Fruit fly (Drosophila melanogaster) whole organism, embryonic: Measurements from ENCODE around the gene CG32161.

Experiments used
- Abd-B ChIP-seq: fragments of 200-800 bp; sonication (Bioruptor generic); optimal IDR thresholded peaks from 2 replicates; lab custom pipeline; 2018; ENCODE audit warnings: missing biosample characterization, mild to moderate bottlenecking, missing genetic modification characterization, moderate library complexity
- Bteb2 ChIP-seq: fragments of 200-800 bp; sonication (Bioruptor generic); optimal IDR thresholded peaks from 2 replicates; lab custom pipeline; 2016; ENCODE audit warnings: missing biosample characterization, missing genetic modification characterization
- CG10431 ChIP-seq: fragments of 200-800 bp; sonication (Bioruptor generic); optimal IDR thresholded peaks from 3 replicates; lab custom pipeline; 2018; ENCODE audit warnings: missing biosample characterization, mild to moderate bottlenecking, missing genetic modification characterization
- CG11398 ChIP-seq: fragments of 200-800 bp; sonication (Bioruptor generic); optimal IDR thresholded peaks from 2 replicates; lab custom pipeline; 2016; ENCODE audit warnings: missing biosample characterization, missing genetic modification characterization
- CG12104 ChIP-seq: fragments of 200-800 bp; sonication (Bioruptor generic); optimal IDR thresholded peaks from 3 replicates; lab custom pipeline; 2016; ENCODE audit warnings: missing biosample characterization, missing genetic modification characterization
- CG12769 ChIP-seq: fragments of 200-800 bp; sonication (Bioruptor generic); optimal IDR thresholded peaks from 2 replicates; lab custom pipeline; 2019; ENCODE audit warnings: missing biosample characterization, mild to moderate bottlenecking, missing genetic modification characterization, moderate library complexity
- CG14014 ChIP-seq: fragments of 200-800 bp; sonication (Bioruptor generic); IDR thresholded peaks from 2 replicates; pipeline ENCODE4 v1.3.6; 2022; ENCODE audit warnings: missing biosample characterization, missing genetic modification characterization
- CG15011 ChIP-seq: fragments of 200-800 bp; sonication (Bioruptor generic); optimal IDR thresholded peaks from 3 replicates; lab custom pipeline; 2018; ENCODE audit warnings: missing biosample characterization, mild to moderate bottlenecking, missing genetic modification characterization
- CG18262 ChIP-seq: fragments of 200-800 bp; optimal IDR thresholded peaks from 3 replicates; lab custom pipeline; 2019; ENCODE audit warnings: missing biosample characterization, mild to moderate bottlenecking, missing genetic modification characterization, moderate library complexity
- CG18599 ChIP-seq: fragments of 200-800 bp; sonication (Bioruptor generic); optimal IDR thresholded peaks from 3 replicates; lab custom pipeline; 2017; ENCODE audit warnings: missing biosample characterization, missing genetic modification characterization, mild to moderate bottlenecking, moderate library complexity, missing genetic modification reagents
- CG2889 ChIP-seq: fragments of 200-800 bp; sonication (Bioruptor generic); IDR thresholded peaks from 3 replicates; pipeline ENCODE4 v1.3.6; 2022; ENCODE audit warnings: missing biosample characterization, missing genetic modification characterization
- CG32532 ChIP-seq: fragments of 200-800 bp; sonication (Bioruptor generic); IDR thresholded peaks from 2 replicates; pipeline ENCODE4 v1.3.6; 2022; ENCODE audit warnings: missing biosample characterization, missing genetic modification characterization
- CG4820 ChIP-seq: fragments of 200-800 bp; sonication (Bioruptor generic); optimal IDR thresholded peaks from 3 replicates; lab custom pipeline; 2016; ENCODE audit warnings: missing biosample characterization, missing genetic modification characterization
- CG6272 ChIP-seq: fragments of 200-800 bp; sonication (Bioruptor generic); IDR thresholded peaks from 2 replicates; pipeline ENCODE4 v1.3.6; 2022; ENCODE audit warnings: missing biosample characterization, missing genetic modification characterization
- CG6765 ChIP-seq: fragments of 200-800 bp; sonication (Bioruptor generic); optimal IDR thresholded peaks from 3 replicates; lab custom pipeline; 2017; ENCODE audit warnings: missing biosample characterization, mild to moderate bottlenecking, missing genetic modification characterization
- CG7271 ChIP-seq: fragments of 200-800 bp; sonication (Bioruptor generic); optimal IDR thresholded peaks from 2 replicates; lab custom pipeline; 2018; ENCODE audit warnings: missing biosample characterization, mild to moderate bottlenecking, missing genetic modification characterization, moderate library complexity
- CG7786 ChIP-seq: fragments of 200-800 bp; sonication (Bioruptor generic); optimal IDR thresholded peaks from 2 replicates; lab custom pipeline; 2016; ENCODE audit warnings: missing biosample characterization, missing genetic modification characterization
- CG8388 ChIP-seq: fragments of 200-800 bp; sonication (Bioruptor generic); optimal IDR thresholded peaks from 2 replicates; lab custom pipeline; 2019; ENCODE audit warnings: missing biosample characterization, mild to moderate bottlenecking, missing genetic modification characterization, moderate library complexity
- CG8765 ChIP-seq: fragments of 200-800 bp; sonication (Bioruptor generic); IDR thresholded peaks from 2 replicates; pipeline ENCODE4 v1.3.6; 2022; ENCODE audit warnings: missing biosample characterization, missing genetic modification characterization
- CG8944 ChIP-seq: fragments of 200-800 bp; sonication (Bioruptor generic); optimal IDR thresholded peaks from 3 replicates; lab custom pipeline; 2016; ENCODE audit warnings: missing biosample characterization, missing genetic modification characterization
- CG9817 ChIP-seq: fragments of 200-800 bp; sonication (Bioruptor generic); optimal IDR thresholded peaks from 2 replicates; lab custom pipeline; 2018; ENCODE audit warnings: missing biosample characterization, mild to moderate bottlenecking, missing genetic modification characterization, moderate library complexity
- CoRest ChIP-seq: fragments of 200-800 bp; sonication (Bioruptor generic); optimal IDR thresholded peaks from 3 replicates; lab custom pipeline; 2018; ENCODE audit warnings: missing biosample characterization, mild to moderate bottlenecking, missing genetic modification characterization, moderate library complexity
- Deaf1 ChIP-seq: fragments of 200-800 bp; optimal IDR thresholded peaks from 3 replicates; lab custom pipeline; 2019; ENCODE audit warnings: missing biosample characterization, mild to moderate bottlenecking, missing genetic modification characterization, moderate library complexity
- Dek ChIP-seq: fragments of 200-800 bp; sonication (Bioruptor generic); optimal IDR thresholded peaks from 3 replicates; lab custom pipeline; 2019; ENCODE audit warnings: missing biosample characterization, mild to moderate bottlenecking, missing genetic modification characterization, moderate library complexity
- Drgx ChIP-seq: fragments of 200-800 bp; sonication (Bioruptor generic); IDR thresholded peaks from 2 replicates; pipeline ENCODE4 v1.3.6; 2022; ENCODE audit warnings: missing biosample characterization, missing genetic modification characterization
- HLH4C ChIP-seq: fragments of 200-800 bp; sonication (Bioruptor generic); IDR thresholded peaks from 3 replicates; pipeline ENCODE4 v1.3.6; 2022; ENCODE audit warnings: missing biosample characterization, missing genetic modification characterization; ENCODE audit not compliant: partially characterized antibody
- NFAT ChIP-seq: fragments of 200-800 bp; sonication (Bioruptor generic); IDR thresholded peaks from 2 replicates; pipeline ENCODE4 v1.3.6; 2022; ENCODE audit warnings: missing biosample characterization, missing genetic modification characterization
- Neu2 ChIP-seq: fragments of 200-800 bp; sonication (Bioruptor generic); optimal IDR thresholded peaks from 3 replicates; lab custom pipeline; 2016; ENCODE audit warnings: missing biosample characterization, missing genetic modification characterization, borderline replicate concordance
- Nf-YC ChIP-seq: fragments of 200-800 bp; optimal IDR thresholded peaks from 3 replicates; lab custom pipeline; 2019; ENCODE audit warnings: missing biosample characterization, mild to moderate bottlenecking, missing genetic modification characterization, moderate library complexity
- Ptx1 ChIP-seq: fragments of 200-800 bp; sonication (Bioruptor generic); IDR thresholded peaks from 2 replicates; pipeline ENCODE4 v1.3.6; 2022; ENCODE audit warnings: missing biosample characterization, missing genetic modification characterization
- Ravus ChIP-seq: fragments of 200-800 bp; sonication (Bioruptor generic); IDR thresholded peaks from 2 replicates; pipeline ENCODE4 v1.3.6; 2022; ENCODE audit warnings: missing biosample characterization, missing genetic modification characterization
- Scr ChIP-seq: fragments of 200-800 bp; sonication (Bioruptor generic); IDR thresholded peaks from 2 replicates; pipeline ENCODE4 v1.3.6; 2022; ENCODE audit warnings: missing biosample characterization, missing genetic modification characterization; ENCODE audit not compliant: partially characterized antibody
- Xbp1 ChIP-seq: fragments of 200-800 bp; sonication (Bioruptor generic); optimal IDR thresholded peaks from 3 replicates; lab custom pipeline; 2016; ENCODE audit warnings: missing biosample characterization, mild to moderate bottlenecking, missing genetic modification characterization
- chm ChIP-seq: fragments of 200-800 bp; sonication (Bioruptor generic); IDR thresholded peaks from 2 replicates; pipeline ENCODE4 v1.3.6; 2022; ENCODE audit warnings: missing biosample characterization, missing genetic modification characterization
- crc ChIP-seq: fragments of 200-800 bp; sonication (Bioruptor generic); optimal IDR thresholded peaks from 2 replicates; lab custom pipeline; 2016; ENCODE audit warnings: missing biosample characterization, missing genetic modification characterization
- da ChIP-seq: fragments of 200-800 bp; sonication (Bioruptor generic); optimal IDR thresholded peaks from 2 replicates; lab custom pipeline; 2016; ENCODE audit warnings: missing biosample characterization, missing genetic modification characterization
- exex ChIP-seq: fragments of 200-800 bp; sonication (Bioruptor generic); optimal IDR thresholded peaks from 4 replicates; lab custom pipeline; 2018; ENCODE audit warnings: missing biosample characterization, mild to moderate bottlenecking, missing genetic modification characterization, moderate library complexity
- jigr1 ChIP-seq: fragments of 200-800 bp; sonication (Bioruptor generic); IDR thresholded peaks from 3 replicates; pipeline ENCODE4 v1.3.6; 2022; ENCODE audit warnings: missing biosample characterization, missing genetic modification characterization
- ken ChIP-seq: fragments of 200-800 bp; sonication (Bioruptor generic); IDR thresholded peaks from 3 replicates; pipeline ENCODE4 v1.3.6; 2022; ENCODE audit warnings: missing biosample characterization, missing genetic modification characterization
- luna ChIP-seq: fragments of 200-800 bp; sonication (Bioruptor generic); optimal IDR thresholded peaks from 2 replicates; lab custom pipeline; 2016; ENCODE audit warnings: missing biosample characterization, missing genetic modification characterization
- nerfin-2 ChIP-seq: fragments of 200-800 bp; sonication (Bioruptor generic); IDR thresholded peaks from 2 replicates; pipeline ENCODE4 v1.3.6; 2022; ENCODE audit warnings: missing biosample characterization, missing genetic modification characterization; ENCODE audit not compliant: partially characterized antibody
- odd ChIP-seq: fragments of 200-800 bp; sonication (Bioruptor generic); optimal IDR thresholded peaks from 2 replicates; lab custom pipeline; 2017; ENCODE audit warnings: missing biosample characterization, mild to moderate bottlenecking, missing genetic modification characterization
- pfk ChIP-seq: fragments of 200-800 bp; sonication (Bioruptor generic); optimal IDR thresholded peaks from 2 replicates; lab custom pipeline; 2018; ENCODE audit warnings: missing biosample characterization, mild to moderate bottlenecking, missing genetic modification characterization, moderate library complexity
- prd ChIP-seq, 3 experiments: fragments of >200 bp in 2 of 3; fragments of 200-800 bp in 1 of 3; sonication (Bioruptor generic) in 1 of 3; optimal IDR thresholded peaks in 2 of 3; IDR thresholded peaks in 1 of 3; 2 replicates in 2 of 3; 3 replicates in 1 of 3; pipeline versions ENCODE4 v1.3.6 to Lab custom; 2017 to 2022; ENCODE audit warnings: missing biosample characterization in 1 of 3, missing genetic modification characterization in 1 of 3
- salm ChIP-seq: fragments of 200-800 bp; sonication (Bioruptor generic); optimal IDR thresholded peaks from 2 replicates; lab custom pipeline; 2018; ENCODE audit warnings: missing biosample characterization, mild to moderate bottlenecking, missing genetic modification characterization
- sens-2 ChIP-seq: fragments of 200-800 bp; sonication (Bioruptor generic); IDR thresholded peaks from 2 replicates; pipeline ENCODE4 v1.3.6; 2022; ENCODE audit warnings: missing biosample characterization, missing genetic modification characterization
- sna ChIP-seq: fragments of 200-800 bp; sonication (Bioruptor generic); IDR thresholded peaks from 2 replicates; pipeline ENCODE4 v1.3.6; 2022; ENCODE audit warnings: missing biosample characterization, missing genetic modification characterization; ENCODE audit not compliant: partially characterized antibody
- sr ChIP-seq: fragments of 200-800 bp; sonication (Bioruptor generic); IDR thresholded peaks from 3 replicates; pipeline ENCODE4 v1.3.6; 2022; ENCODE audit warnings: missing biosample characterization, missing genetic modification characterization
- tio ChIP-seq: fragments of 200-800 bp; sonication (Bioruptor generic); optimal IDR thresholded peaks from 2 replicates; lab custom pipeline; 2017; ENCODE audit warnings: missing biosample characterization, missing genetic modification characterization, inconsistent platforms
- zen2 ChIP-seq: fragments of 200-800 bp; sonication (Bioruptor generic); IDR thresholded peaks from 3 replicates; pipeline ENCODE4 v1.3.6; 2022; ENCODE audit warnings: missing biosample characterization, missing genetic modification characterization; ENCODE audit not compliant: partially characterized antibody
- zfh2 ChIP-seq: fragments of 200-800 bp; sonication (Bioruptor generic); optimal IDR thresholded peaks from 2 replicates; lab custom pipeline; 2016; ENCODE audit warnings: missing biosample characterization, missing genetic modification characterization

CG32161 gene

DNA sequence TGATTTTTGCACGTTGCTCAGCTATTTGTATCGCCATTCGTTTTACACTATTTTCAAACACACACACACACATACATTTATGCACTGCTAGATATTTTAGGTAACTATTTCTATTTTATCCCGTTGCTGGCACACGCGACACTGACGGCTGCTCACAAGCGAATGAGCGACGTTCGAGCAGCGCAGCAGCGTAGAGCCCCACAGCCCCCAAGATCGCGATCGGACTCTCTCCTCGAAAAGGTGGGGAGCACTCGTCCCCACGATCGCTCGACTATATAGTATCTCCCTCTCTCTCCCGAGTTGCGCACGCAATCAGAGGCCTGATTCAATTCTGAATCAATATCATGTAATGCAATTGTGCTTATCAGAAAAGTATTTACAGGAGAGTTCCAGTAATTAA lies 46.0 kb upstream of the CG32161 start (continued):
- TF ChIP-seq chm (peak; percentile 59), Ptx1 (GFP tag; lab: Robert Waterston, UW) (no peak), da (GFP tag; lab: Kevin White, UChicago) (no peak), tio (no peak), CG8944 (GFP tag; lab: Kevin White, UChicago) (no peak), nerfin-2 (GFP tag; lab: Robert Waterston, UW) (no peak), Bteb2 (GFP tag; lab: Kevin White, UChicago) (no peak), CG14014 (GFP tag; lab: Robert Waterston, UW) (no peak), Nf-YC (tag; lab: Kevin White, UChicago) (no peak), jigr1 (GFP tag; lab: Robert Waterston, UW) (no peak), CG11398 (no peak), CG8765 (GFP tag; lab: Robert Waterston, UW) (no peak), CoRest (no peak), CG15011 (no peak), crc (GFP tag; lab: Kevin White, UChicago) (no peak), Dek (tag; lab: Kevin White, UChicago) (no peak), Drgx (peak; percentile 45; the same call in 1 of the 2 replicates), HLH4C (no peak), CG12104 (GFP tag; lab: Kevin White, UChicago) (no peak), pfk (GFP tag; lab: Kevin White, UChicago) (no peak), CG9817 (tag; lab: Kevin White, UChicago) (no peak), sna (GFP tag; lab: Robert Waterston, UW) (0 out of 2 replicates have a peak, but pooled peaks have one; percentile 28), luna (GFP tag; lab: Kevin White, UChicago) (no peak), odd (GFP tag; lab: Kevin White, UChicago) (no peak), CG18599 (GFP tag; lab: Kevin White, UChicago) (no peak), CG10431 (GFP tag; lab: Kevin White, UChicago) (no peak), zfh2 (GFP tag; lab: Kevin White, UChicago) (no peak), Ravus (no peak), CG7271 (no peak), CG12769 (tag; lab: Kevin White, UChicago) (peak; percentile 79), Deaf1 (tag; lab: Kevin White, UChicago) (peak; percentile 84), salm (tag; lab: Kevin White, UChicago) (no peak), CG18262 (tag; lab: Kevin White, UChicago) (no peak), CG7786 (GFP tag; lab: Kevin White, UChicago) (no peak), CG8388 (GFP tag; lab: Kevin White, UChicago) (no peak), Abd-B (GFP tag; lab: Kevin White, UChicago) (no peak), NFAT (GFP tag; lab: Robert Waterston, UW) (no peak), sens-2 (GFP tag; lab: Robert Waterston, UW) (no peak), CG4820 (GFP tag; lab: Kevin White, UChicago) (no peak), CG2889 (no peak), sr (GFP tag; lab: Robert Waterston, UW) (no peak), CG6765 (GFP tag; lab: Kevin White, UChicago) (no peak), zen2 (GFP tag; lab: Robert Waterston, UW) (no peak), Xbp1 (GFP tag; lab: Kevin White, UChicago) (no peak), exex (peak; percentile 12), Neu2 (GFP tag; lab: Kevin White, UChicago) (no peak), ken (GFP tag; lab: Robert Waterston, UW) (0 out of 3 replicates have a peak, but pooled peaks have one; percentile 11), CG32532 (peak; percentile 43; the same call in 1 of the 2 replicates), Scr (GFP tag; lab: Robert Waterston, UW) (no peak), prd (optimal IDR thresholded peaks at IDR 0.05; lab: Kevin White, UChicago) (no peak), prd (GFP tag; IDR thresholded peaks at IDR 0.05; lab: Robert Waterston, UW) (no peak), CG6272 (no peak)
